Fruit fly (Drosophila melanogaster): ENCODE results near the gene GatA.

GatA gene

DNA sequence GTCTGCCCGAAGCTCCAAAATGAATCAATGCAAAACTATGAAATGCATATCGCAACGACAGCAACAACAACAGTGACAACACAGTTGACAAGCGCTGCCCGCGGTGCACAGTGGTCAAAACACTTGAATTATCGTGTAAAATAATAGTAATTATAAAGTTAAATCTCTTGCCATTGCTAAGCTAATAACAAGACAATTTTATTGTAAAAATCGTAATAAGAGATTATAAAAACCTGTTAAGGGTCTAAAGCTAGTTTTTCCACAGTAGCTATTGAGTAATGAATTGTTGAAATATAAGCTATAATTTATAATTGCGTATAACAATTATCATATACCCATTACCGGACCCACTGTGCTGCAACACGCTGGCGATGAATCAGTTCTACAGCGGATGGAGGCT is 44.3 kb upstream of the GatA start (continued):
- TF ChIP-seq Drgx (GFP tag; IDR thresholded peaks at IDR 0.05) = peak; percentile 93
- no peak for TF ChIP-seq tio (GFP tag; optimal IDR thresholded peaks at IDR 0.05)
- 0 out of 2 replicates have a peak, but pooled peaks have one; percentile 11 for TF ChIP-seq CG14667 (GFP tag; IDR thresholded peaks at IDR 0.05)
- TF ChIP-seq vnd (GFP tag; IDR thresholded peaks at IDR 0.05; ENCODE audit: partially characterized antibody) = no peak
- TF ChIP-seq CG15073 (GFP tag; optimal IDR thresholded peaks at IDR 0.05) = no peak
- no peak for TF ChIP-seq Hey (tag; optimal IDR thresholded peaks at IDR 0.05)
- peak; percentile 22 for TF ChIP-seq CG2202 (tag; optimal IDR thresholded peaks at IDR 0.05)
- TF ChIP-seq nom (GFP tag; optimal IDR thresholded peaks at IDR 0.05) = peak; percentile 83
- TF ChIP-seq br (optimal IDR thresholded peaks at IDR 0.05) = no peak
- peak; percentile 35 for TF ChIP-seq CG4820 (GFP tag; optimal IDR thresholded peaks at IDR 0.05)
- TF ChIP-seq CG8388 (GFP tag; optimal IDR thresholded peaks at IDR 0.05) = peak; percentile 59
- TF ChIP-seq fru (optimal IDR thresholded peaks at IDR 0.05) = no peak
- no peak for TF ChIP-seq CG12769 (tag; optimal IDR thresholded peaks at IDR 0.05)
- peak; percentile 71; the same call in 1 of the 2 replicates for TF ChIP-seq ara (GFP tag; IDR thresholded peaks at IDR 0.05)
- TF ChIP-seq gsb-n (tag; optimal IDR thresholded peaks at IDR 0.05) = peak; percentile 61
- TF ChIP-seq CG31388 (GFP tag; optimal IDR thresholded peaks at IDR 0.05) = no peak
- no peak for TF ChIP-seq CTCF (GFP tag; optimal IDR thresholded peaks at IDR 0.05)
- no peak for TF ChIP-seq Adf1 (GFP tag; IDR thresholded peaks at IDR 0.05)
- TF ChIP-seq crol (GFP tag; IDR thresholded peaks at IDR 0.05) = no peak
- peak; percentile 19 for TF ChIP-seq CG6654 (GFP tag; optimal IDR thresholded peaks at IDR 0.05)
- TF ChIP-seq Dek (tag; optimal IDR thresholded peaks at IDR 0.05) = no peak
- TF ChIP-seq Bgb (GFP tag; IDR thresholded peaks at IDR 0.05; ENCODE audit: partially characterized antibody) = no peak
- peak; percentile 79 to 84 for TF ChIP-seq bsh (GFP tag; optimal IDR thresholded peaks at IDR 0.05)
- TF ChIP-seq CG3995 (GFP tag; optimal IDR thresholded peaks at IDR 0.05) = no peak
- no peak for TF ChIP-seq maf-S (GFP tag; optimal IDR thresholded peaks at IDR 0.05)
- TF ChIP-seq Ada2b (GFP tag; IDR thresholded peaks at IDR 0.05) = no peak
- peak; percentile 59 for TF ChIP-seq vvl (GFP tag; IDR thresholded peaks at IDR 0.05)
- TF ChIP-seq cad (GFP tag; optimal IDR thresholded peaks at IDR 0.05) = no peak
- TF ChIP-seq CrebB (tag; optimal IDR thresholded peaks at IDR 0.05) = no peak
- no peak for TF ChIP-seq MESR4 (GFP tag; optimal IDR thresholded peaks at IDR 0.05)
- TF ChIP-seq klu (GFP tag; IDR thresholded peaks at IDR 0.05) = no peak
- TF ChIP-seq NfI (GFP tag; optimal IDR thresholded peaks at IDR 0.05) = no peak
- no peak for TF ChIP-seq bigmax (GFP tag; optimal IDR thresholded peaks at IDR 0.05)
- no peak for TF ChIP-seq repo (GFP tag; optimal IDR thresholded peaks at IDR 0.05)
- TF ChIP-seq PHDP (tag; optimal IDR thresholded peaks at IDR 0.05) = peak; percentile 62
- TF ChIP-seq unpg (GFP tag; optimal IDR thresholded peaks at IDR 0.05) = peak; percentile 64
- TF ChIP-seq kah (GFP tag; optimal IDR thresholded peaks at IDR 0.05) = no peak
- TF ChIP-seq ase (GFP tag; IDR thresholded peaks at IDR 0.05) = no peak
- no peak for TF ChIP-seq NC2α (GFP tag; optimal IDR thresholded peaks at IDR 0.05)
- TF ChIP-seq gro (GFP tag; optimal IDR thresholded peaks at IDR 0.05) = no peak
- no peak for TF ChIP-seq CG1792 (GFP tag; optimal IDR thresholded peaks at IDR 0.05)
- TF ChIP-seq zen2 (GFP tag; IDR thresholded peaks at IDR 0.05; ENCODE audit: partially characterized antibody) = no peak
- TF ChIP-seq bbx (GFP tag; IDR thresholded peaks at IDR 0.05; ENCODE audit: partially characterized antibody) = no peak
- no peak for TF ChIP-seq CG16813 (GFP tag; IDR thresholded peaks at IDR 0.05; ENCODE audit: partially characterized antibody)
- peak in 1 of 3 experiments; percentile 39 for TF ChIP-seq Stat92E (GFP tag; optimal IDR thresholded peaks at IDR 0.05)
- no peak for TF ChIP-seq Tbp (GFP tag; optimal IDR thresholded peaks at IDR 0.05)
- TF ChIP-seq Deaf1 (tag; optimal IDR thresholded peaks at IDR 0.05) = no peak
- TF ChIP-seq hb (GFP tag; IDR thresholded peaks at IDR 0.05; ENCODE audit: partially characterized antibody) = no peak
- peak; percentile 16 for TF ChIP-seq CG1233 (GFP tag; optimal IDR thresholded peaks at IDR 0.05)
- no peak for TF ChIP-seq sqz (GFP tag; optimal IDR thresholded peaks at IDR 0.05)
- TF ChIP-seq Sry-β (GFP tag; optimal IDR thresholded peaks at IDR 0.05) = no peak
- TF ChIP-seq BtbVII (GFP tag; optimal IDR thresholded peaks at IDR 0.05) = no peak
